Worm (Caenorhabditis elegans): ENCODE results near the gene aldo-2.

DNA sequence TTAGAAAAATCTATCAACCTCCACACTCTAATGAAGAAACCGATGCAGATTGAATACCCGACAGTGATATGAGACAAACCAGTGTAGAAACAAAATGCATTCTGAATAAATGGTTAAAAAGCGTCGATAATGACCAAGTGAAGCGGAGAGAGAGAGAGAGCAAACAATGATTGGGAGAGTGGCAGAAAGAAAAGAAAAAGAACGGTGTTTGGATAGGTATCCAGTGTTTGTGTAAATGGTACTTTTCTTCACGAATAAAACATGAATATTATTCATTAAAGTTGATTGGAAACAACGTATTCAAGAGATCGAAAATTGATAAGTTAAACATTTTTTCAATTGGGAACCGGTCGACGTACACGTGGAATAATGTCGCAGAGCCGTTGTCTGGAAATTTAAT is 7.0 kb downstream of the aldo-2 start, which contains the start of gene F01F1.15:
- no peak for TF ChIP-seq nhr-11 (tag; optimal IDR thresholded peaks at IDR 0.05)
- no peak for TF ChIP-seq ama-1 (optimal IDR thresholded peaks at IDR 0.05)
- TF ChIP-seq dve-1 (tag; optimal IDR thresholded peaks at IDR 0.05) = no peak
